Worm (Caenorhabditis elegans) whole organism, L2 larva: ENCODE measurements around the gene rde-4.

ENCODE experiments used
- ZK546.5 ChIP-seq: sonication (generic microtip); optimal IDR thresholded peaks from 2 replicates; lab custom pipeline; 2017; ENCODE audit warnings: missing biosample characterization, missing genetic modification characterization
- ama-1 ChIP-seq: fragments of 150-350 bp; optimal IDR thresholded peaks from 2 replicates; lab custom pipeline; 2018; ENCODE audit warnings: inconsistent platforms
- elt-1 ChIP-seq: fragments of 150-350 bp; optimal IDR thresholded peaks from 2 replicates; lab custom pipeline; 2014; ENCODE audit warnings: missing biosample characterization, missing genetic modification characterization
- nhr-77 ChIP-seq: fragments of 150-350 bp; optimal IDR thresholded peaks from 2 replicates; lab custom pipeline; 2014; ENCODE audit warnings: missing biosample characterization, missing genetic modification characterization
- ztf-11 ChIP-seq: sonication (generic microtip); optimal IDR thresholded peaks from 2 replicates; lab custom pipeline; 2017; ENCODE audit warnings: missing biosample characterization, missing genetic modification characterization

ce11 chrIII:10209703-10210102, 8.7 kb downstream of the rde-4 start, which contains the start of gene T20G5.9:
- TF ChIP-seq ama-1 (lab: Kevin White, UChicago), result no peak
- TF ChIP-seq elt-1 (tag; lab: Kevin White, UChicago), result no peak
- TF ChIP-seq nhr-77 (tag; lab: Kevin White, UChicago), result no peak
- TF ChIP-seq ztf-11, result no peak
- no peak for TF ChIP-seq ZK546.5
